Worm (Caenorhabditis elegans) whole organism, L2 larva: ENCODE results near the gene cpr-4.

ENCODE experiments used
- C34F6.9 ChIP-seq: fragments of 150-350 bp; optimal IDR thresholded peaks from 2 replicates; lab custom pipeline; 2014; ENCODE audit warnings: missing biosample characterization, missing genetic modification characterization
- F13H6.1 ChIP-seq: sonication (generic microtip); optimal IDR thresholded peaks from 2 replicates; lab custom pipeline; 2016; ENCODE audit warnings: missing genetic modification characterization, missing compliant biosample characterization
- R02D3.7 ChIP-seq: fragments of 150-350 bp; optimal IDR thresholded peaks from 2 replicates; lab custom pipeline; 2014; ENCODE audit warnings: missing biosample characterization, missing genetic modification characterization
- Y55F3AM.14 ChIP-seq: fragments of 200-800 bp; sonication (Bioruptor generic); optimal IDR thresholded peaks from 2 replicates; lab custom pipeline; 2018; ENCODE audit warnings: mild to moderate bottlenecking, missing genetic modification characterization, missing compliant biosample characterization
- ZK546.5 ChIP-seq: sonication (generic microtip); optimal IDR thresholded peaks from 2 replicates; lab custom pipeline; 2017; ENCODE audit warnings: missing biosample characterization, missing genetic modification characterization
- ama-1 ChIP-seq: fragments of 150-350 bp; optimal IDR thresholded peaks from 2 replicates; lab custom pipeline; 2018; ENCODE audit warnings: inconsistent platforms
- blmp-1 ChIP-seq: sonication (generic microtip); optimal IDR thresholded peaks from 2 replicates; lab custom pipeline; 2017; ENCODE audit warnings: missing genetic modification characterization, mild to moderate bottlenecking, missing compliant biosample characterization, antibody characterized with exemption, moderate library complexity; ENCODE audit not compliant: insufficient read depth
- ceh-16 ChIP-seq: fragments of 150-350 bp; optimal IDR thresholded peaks from 2 replicates; lab custom pipeline; 2014; ENCODE audit warnings: missing biosample characterization, missing genetic modification characterization
- ceh-82 ChIP-seq: fragments of 150-350 bp; optimal IDR thresholded peaks from 2 replicates; lab custom pipeline; 2014; ENCODE audit warnings: missing biosample characterization, missing genetic modification characterization
- crh-2 ChIP-seq: sonication (generic microtip); optimal IDR thresholded peaks from 2 replicates; lab custom pipeline; 2017; ENCODE audit warnings: missing biosample characterization, missing genetic modification characterization
- dmd-4 ChIP-seq: sonication (generic microtip); optimal IDR thresholded peaks from 2 replicates; lab custom pipeline; 2017; ENCODE audit warnings: missing biosample characterization, missing genetic modification characterization
- elt-3 ChIP-seq: sonication (generic microtip); optimal IDR thresholded peaks from 2 replicates; lab custom pipeline; 2017; ENCODE audit warnings: missing biosample characterization, missing genetic modification characterization
- fos-1 ChIP-seq: fragments of 150-350 bp; optimal IDR thresholded peaks from 2 replicates; lab custom pipeline; 2014; ENCODE audit warnings: missing biosample characterization, missing genetic modification characterization
- gmeb-1 ChIP-seq: fragments of 150-350 bp; optimal IDR thresholded peaks from 2 replicates; lab custom pipeline; 2014; ENCODE audit warnings: missing biosample characterization, missing genetic modification characterization
- lin-11 ChIP-seq: fragments of 150-350 bp; sonication (generic microtip); optimal IDR thresholded peaks from 2 replicates; lab custom pipeline; 2014; ENCODE audit warnings: missing biosample characterization, missing genetic modification characterization, inconsistent platforms, mixed read lengths
- lin-13 ChIP-seq: fragments of 150-350 bp; optimal IDR thresholded peaks from 2 replicates; lab custom pipeline; 2014; ENCODE audit warnings: missing biosample characterization, missing genetic modification reagents, missing genetic modification characterization
- lin-39 ChIP-seq: fragments of 150-350 bp; optimal IDR thresholded peaks from 2 replicates; lab custom pipeline; 2014; ENCODE audit warnings: missing biosample characterization, missing genetic modification reagents, missing genetic modification characterization
- lsy-2 ChIP-seq, 2 experiments: fragments of 150-350 bp in 1 of 2; sonication (generic microtip) in 1 of 2; optimal IDR thresholded peaks; 2 replicates each; lab custom pipeline; 2014 to 2017; ENCODE audit warnings: missing biosample characterization in 2 of 2, missing genetic modification characterization in 2 of 2
- mab-5 ChIP-seq: fragments of 150-350 bp; optimal IDR thresholded peaks from 2 replicates; lab custom pipeline; 2014; ENCODE audit warnings: missing biosample characterization, missing genetic modification characterization
- mbf-1 ChIP-seq: sonication (generic microtip); optimal IDR thresholded peaks from 2 replicates; lab custom pipeline; 2017; ENCODE audit warnings: missing biosample characterization, missing genetic modification characterization
- mdl-1 ChIP-seq, 2 experiments: fragments of 150-350 bp in 1 of 2; sonication (generic microtip) in 1 of 2; optimal IDR thresholded peaks; 2 replicates each; lab custom pipeline; 2017; ENCODE audit warnings: missing biosample characterization in 2 of 2, missing genetic modification characterization in 2 of 2
- nhr-12 ChIP-seq: fragments of 150-350 bp; optimal IDR thresholded peaks from 2 replicates; lab custom pipeline; 2014; ENCODE audit warnings: missing biosample characterization, missing genetic modification characterization
- nhr-129 ChIP-seq: fragments of 150-350 bp; optimal IDR thresholded peaks from 2 replicates; lab custom pipeline; 2014; ENCODE audit warnings: missing biosample characterization, missing genetic modification characterization
- nhr-21 ChIP-seq: fragments of 150-350 bp; optimal IDR thresholded peaks from 2 replicates; lab custom pipeline; 2014; ENCODE audit warnings: missing biosample characterization, missing genetic modification characterization
- nhr-237 ChIP-seq: fragments of 150-350 bp; optimal IDR thresholded peaks from 2 replicates; lab custom pipeline; 2014; ENCODE audit warnings: missing biosample characterization, missing genetic modification characterization
- nhr-25 ChIP-seq: fragments of 150-350 bp; sonication (generic microtip); optimal IDR thresholded peaks from 3 replicates; lab custom pipeline; 2014; ENCODE audit warnings: missing biosample characterization, missing genetic modification characterization
- nhr-6 ChIP-seq: fragments of 150-350 bp; optimal IDR thresholded peaks from 2 replicates; lab custom pipeline; 2014; ENCODE audit warnings: missing biosample characterization, missing genetic modification characterization
- nhr-77 ChIP-seq: fragments of 150-350 bp; optimal IDR thresholded peaks from 2 replicates; lab custom pipeline; 2014; ENCODE audit warnings: missing biosample characterization, missing genetic modification characterization
- sem-4 ChIP-seq: fragments of 150-350 bp; optimal IDR thresholded peaks from 2 replicates; lab custom pipeline; 2014; ENCODE audit warnings: missing biosample characterization, missing genetic modification reagents, missing genetic modification characterization
- skn-1 ChIP-seq: sonication (generic microtip); optimal IDR thresholded peaks from 2 replicates; lab custom pipeline; 2017; ENCODE audit warnings: missing biosample characterization, missing genetic modification characterization
- sma-3 ChIP-seq: sonication (generic microtip); optimal IDR thresholded peaks from 2 replicates; lab custom pipeline; 2016; ENCODE audit warnings: missing genetic modification reagents, missing genetic modification characterization, missing compliant biosample characterization
- sma-9 ChIP-seq, 2 experiments: fragments of 150-350 bp in 1 of 2; sonication (generic microtip) in 1 of 2; optimal IDR thresholded peaks; 2 replicates each; lab custom pipeline; 2014 to 2016; ENCODE audit warnings: missing genetic modification characterization in 2 of 2, mild to moderate bottlenecking in 1 of 2, missing biosample characterization in 1 of 2, missing compliant biosample characterization in 1 of 2, missing genetic modification reagents in 1 of 2, moderate library complexity in 1 of 2
- snpc-4 ChIP-seq: fragments of 150-350 bp; optimal IDR thresholded peaks from 2 replicates; lab custom pipeline; 2014; ENCODE audit warnings: missing biosample characterization, missing genetic modification characterization
- unc-39 ChIP-seq: fragments of 150-350 bp; optimal IDR thresholded peaks from 2 replicates; lab custom pipeline; 2014; ENCODE audit warnings: missing biosample characterization, missing genetic modification characterization
- unc-55 ChIP-seq: fragments of 150-350 bp; sonication (generic microtip); optimal IDR thresholded peaks from 3 replicates; lab custom pipeline; 2014; ENCODE audit warnings: missing biosample characterization, missing genetic modification reagents, missing genetic modification characterization
- ztf-1 ChIP-seq: fragments of 200-800 bp; sonication (Bioruptor generic); conservative IDR thresholded peaks from 2 replicates; pipeline ENCODE4 v1.3.6; 2022; ENCODE audit warnings: missing genetic modification characterization, missing compliant biosample characterization
- ztf-4 ChIP-seq: fragments of 150-350 bp; optimal IDR thresholded peaks from 2 replicates; lab custom pipeline; 2014; ENCODE audit warnings: missing biosample characterization, missing genetic modification characterization

Gene cpr-4

ce11 chrV:6645810-6646209 is 31.3 kb downstream of the cpr-4 start:
- TF ChIP-seq sma-9 (GFP tag; optimal IDR thresholded peaks at IDR 0.05; lab: Kevin White, UChicago): peak; percentile 30
- TF ChIP-seq sma-9 (tag; optimal IDR thresholded peaks at IDR 0.05; lab: Kevin White, UChicago): no peak
- TF ChIP-seq mdl-1 (tag; optimal IDR thresholded peaks at IDR 0.05; lab: Kevin White, UChicago): no peak
- no peak for TF ChIP-seq unc-39 (tag; lab: Kevin White, UChicago)
- TF ChIP-seq ztf-4 (tag; lab: Kevin White, UChicago): no peak
- no peak for TF ChIP-seq elt-3 (tag; lab: Kevin White, UChicago)

DNA sequence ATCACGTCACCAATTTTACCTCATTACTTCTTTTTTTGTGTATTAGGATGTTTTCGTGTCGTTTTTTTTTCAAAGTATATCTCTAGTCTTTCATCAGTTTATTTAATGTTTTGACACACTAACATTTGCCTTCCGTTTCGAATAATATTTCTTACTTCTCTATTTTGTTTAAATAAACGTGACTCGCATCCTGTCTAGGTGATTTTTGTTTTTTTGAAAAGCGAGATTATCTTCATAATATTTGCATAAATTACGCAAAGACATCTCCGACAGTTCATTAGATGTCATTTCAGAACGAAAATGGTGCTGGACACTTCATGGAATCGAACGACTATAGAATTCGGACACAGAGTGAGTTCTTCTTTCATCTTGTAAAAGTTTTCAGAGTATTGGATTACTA is 34.8 kb downstream of the cpr-4 start, which contains the start of gene T10H9.1:
TSS of gene T10H9.1 (plus strand) at position 301 of the 400 bp plus-strand sequence.
- TF ChIP-seq unc-55 (GFP tag; lab: Kevin White, UChicago) (no peak), nhr-21 (tag; lab: Kevin White, UChicago) (no peak), nhr-25 (tag; lab: Kevin White, UChicago) (no peak), nhr-237 (tag; lab: Kevin White, UChicago) (no peak), Y55F3AM.14 (GFP tag; lab: Kevin White, UChicago) (no peak), ztf-1 (GFP tag; lab: Robert Waterston, UW) (no peak), ZK546.5 (no peak), skn-1 (tag; lab: Kevin White, UChicago) (no peak), ceh-82 (tag; lab: Kevin White, UChicago) (no peak), fos-1 (tag; lab: Kevin White, UChicago) (no peak), mab-5 (tag; lab: Kevin White, UChicago) (no peak)
- TF ChIP-seq, all 48 proteins: peak for 0

DNA sequence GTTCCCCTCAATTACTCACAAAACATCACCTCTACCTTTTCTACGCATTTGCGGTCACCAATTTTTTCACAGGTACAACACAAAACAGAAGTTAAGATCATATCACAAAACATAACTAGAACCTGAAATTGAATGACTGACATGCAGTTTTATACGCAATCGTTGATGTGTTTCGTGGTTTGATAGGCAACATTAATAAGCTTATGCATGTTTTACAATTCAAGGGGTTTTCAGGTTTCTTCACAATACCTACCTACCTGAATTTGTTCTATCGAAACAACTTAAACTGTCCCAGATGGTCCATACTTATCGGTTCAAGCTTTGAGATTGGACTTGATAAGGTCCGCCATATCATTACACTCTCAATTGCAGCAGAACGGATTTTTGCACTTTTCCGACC is 36.0 kb downstream of the cpr-4 start:
- TF ChIP-seq nhr-12 (tag; lab: Kevin White, UChicago): no peak

- TF ChIP-seq ztf-4 (tag; lab: Kevin White, UChicago) (no peak), sem-4 (tag; lab: Kevin White, UChicago) (no peak), ceh-16 (tag; lab: Kevin White, UChicago) (no peak), mdl-1 (tag; optimal IDR thresholded peaks at IDR 0.05; lab: Kevin White, UChicago) (no peak), nhr-21 (tag; lab: Kevin White, UChicago) (no peak), R02D3.7 (no peak)
Observed at ce11 chrV:6652051-6652450, 37.6 kb downstream of the cpr-4 start, which contains the start of gene T10H9.8. Gene T10H9.8 (plus strand): TSS chrV:6652351.

DNA sequence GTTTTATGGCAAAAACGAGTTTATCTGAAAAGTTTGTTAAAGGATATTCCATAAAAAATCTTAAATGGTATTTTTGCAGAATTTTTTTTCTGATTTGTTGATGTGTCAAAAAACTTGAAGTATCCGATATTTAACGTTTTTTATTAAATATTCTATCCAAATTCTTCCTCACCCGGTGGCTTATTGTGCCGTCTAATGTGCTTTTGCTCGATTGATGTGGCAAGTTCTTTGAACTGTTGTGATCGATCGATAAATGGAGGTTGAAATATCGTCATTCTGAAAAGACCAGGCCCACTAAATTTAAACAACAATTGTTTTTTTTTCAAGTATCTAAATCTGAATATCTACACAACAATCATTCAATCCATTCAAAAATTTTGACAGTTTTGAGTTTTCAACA is 40.7 kb downstream of the cpr-4 start, which contains the start of gene syx-18:
TSS of gene syx-18 (minus strand) at position 276 of the 400 bp plus-strand sequence.
- TF ChIP-seq ZK546.5 (no peak), lin-11 (no peak), blmp-1 (tag; lab: Kevin White, UChicago) (no peak), nhr-77 (tag; lab: Kevin White, UChicago) (no peak), F13H6.1 (no peak), unc-39 (tag; lab: Kevin White, UChicago) (no peak), nhr-6 (no peak), nhr-25 (tag; lab: Kevin White, UChicago) (peak; percentile 6), ceh-82 (tag; lab: Kevin White, UChicago) (no peak), lin-13 (GFP tag; lab: Kevin White, UChicago) (peak; percentile 19), sem-4 (tag; lab: Kevin White, UChicago) (peak; percentile 25), C34F6.9 (tag; lab: Kevin White, UChicago) (no peak), lin-39 (tag; lab: Kevin White, UChicago) (no peak), snpc-4 (tag; lab: Kevin White, UChicago) (no peak), sma-9 (GFP tag; optimal IDR thresholded peaks at IDR 0.05; lab: Kevin White, UChicago) (no peak), sma-9 (tag; optimal IDR thresholded peaks at IDR 0.05; lab: Kevin White, UChicago) (no peak)

DNA sequence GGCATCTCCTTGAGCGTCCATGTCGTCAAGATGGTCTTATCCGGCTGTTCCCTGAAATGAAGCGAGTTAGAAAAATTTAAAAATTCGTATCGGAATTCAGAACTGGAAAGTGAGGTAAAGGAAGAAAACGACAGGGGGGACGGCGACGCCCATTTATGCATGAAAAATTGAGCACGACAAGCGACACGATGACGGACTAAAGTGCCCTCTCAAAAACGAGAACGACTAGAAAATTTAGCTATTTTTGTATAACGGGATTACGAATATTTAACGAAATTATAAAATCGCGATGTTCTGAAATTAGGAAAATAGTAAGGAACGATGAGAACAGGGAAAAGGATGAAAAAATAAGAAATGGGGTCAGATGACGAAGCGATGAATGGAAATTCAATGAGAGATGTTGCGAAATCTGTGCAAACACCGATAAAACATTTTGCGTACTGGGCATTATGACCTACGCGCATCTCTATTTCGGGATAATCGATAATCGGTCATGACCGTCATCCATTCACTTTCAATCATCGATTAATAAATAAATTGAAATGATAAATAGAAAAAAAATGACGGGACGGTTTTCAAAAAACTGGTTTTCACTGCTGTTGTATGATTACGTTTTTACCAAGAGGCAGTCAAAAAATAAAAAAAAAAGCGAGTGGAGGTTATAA is 42.1 kb downstream of the cpr-4 start, which contains the start of gene snb-1:
TSS of gene snb-1 (minus strand) at position 51 of the 665 bp plus-strand sequence.
- peak; percentile 87 for TF ChIP-seq blmp-1 (tag; lab: Kevin White, UChicago)
- peak; percentile 62 for TF ChIP-seq nhr-21 (tag; lab: Kevin White, UChicago)
- TF ChIP-seq sma-9 (GFP tag; optimal IDR thresholded peaks at IDR 0.05; lab: Kevin White, UChicago): peak; percentile 73
- TF ChIP-seq sma-9 (tag; optimal IDR thresholded peaks at IDR 0.05; lab: Kevin White, UChicago): no peak
- no peak for TF ChIP-seq snpc-4 (tag; lab: Kevin White, UChicago)
- peak; percentile 11 for TF ChIP-seq ama-1 (lab: Kevin White, UChicago)
- TF ChIP-seq elt-3 (tag; lab: Kevin White, UChicago): no peak
- TF ChIP-seq lin-13 (GFP tag; lab: Kevin White, UChicago): peak; percentile 34
- peak; percentile 82 for TF ChIP-seq unc-55 (GFP tag; lab: Kevin White, UChicago)
- TF ChIP-seq lsy-2 (tag; optimal IDR thresholded peaks at IDR 0.05; lab: Kevin White, UChicago): peak; percentile 54 to 80
- peak; percentile 81 for TF ChIP-seq crh-2 (tag; lab: Kevin White, UChicago)
- peak; percentile 81 for TF ChIP-seq C34F6.9 (tag; lab: Kevin White, UChicago)
- TF ChIP-seq nhr-129 (tag; lab: Kevin White, UChicago): peak; percentile 82
- TF ChIP-seq F13H6.1: peak; percentile 32
- TF ChIP-seq ceh-16 (tag; lab: Kevin White, UChicago): no peak
- TF ChIP-seq mbf-1 (tag; lab: Kevin White, UChicago): no peak
- TF ChIP-seq mab-5 (tag; lab: Kevin White, UChicago): peak; percentile 23
- peak; percentile 72 for TF ChIP-seq sma-3 (GFP tag; lab: Kevin White, UChicago)
- peak; percentile 78 for TF ChIP-seq nhr-25 (tag; lab: Kevin White, UChicago)
- TF ChIP-seq dmd-4 (tag; lab: Kevin White, UChicago): no peak
- TF ChIP-seq nhr-6: no peak
- TF ChIP-seq unc-39 (tag; lab: Kevin White, UChicago): no peak
- TF ChIP-seq gmeb-1 (tag; lab: Kevin White, UChicago): peak; percentile 66
- peak; percentile 38 for TF ChIP-seq sem-4 (tag; lab: Kevin White, UChicago)
- TF ChIP-seq ceh-82 (tag; lab: Kevin White, UChicago): peak; percentile 87
